Comparison of ENCODE assay signal across 1 worm cellular context in the genomic region with DNA sequence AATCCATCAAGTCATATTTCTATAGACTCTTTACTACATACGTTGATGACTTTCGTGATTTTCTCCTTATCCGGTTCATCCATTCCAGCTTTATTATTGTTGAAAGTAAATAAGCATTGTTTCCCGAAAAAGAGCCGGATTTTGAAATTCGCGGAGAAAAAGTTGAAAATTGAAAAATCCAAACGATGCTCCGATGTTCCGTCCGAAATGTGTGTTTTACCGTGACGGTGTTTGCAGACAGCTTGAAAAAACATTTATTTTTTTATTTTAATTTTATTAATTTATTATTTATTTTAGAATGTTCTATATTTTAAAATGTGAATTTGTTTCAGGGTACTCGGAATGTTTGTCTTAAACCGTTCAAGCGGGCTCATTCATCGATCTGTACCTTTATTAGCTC.
TF ChIP-seq lines count a peak whose summit lies in the region.

A gene (plus strand): TSS at position 333 of the 400 bp plus-strand sequence.

TF ChIP-seq in whole organism, L1 larva, 84 proteins besides CTCF, POLR2A, EP300 and RAD21 (continued from another document):
- no peak for TF ChIP-seq zag-1 (tag; optimal IDR thresholded peaks at IDR 0.05; lab: Kevin White, UChicago)
- TF ChIP-seq pag-3 (tag; optimal IDR thresholded peaks at IDR 0.05; lab: Kevin White, UChicago; ENCODE audit: borderline replicate concordance, insufficient read depth): no peak
- peak; percentile 21 for TF ChIP-seq egl-13 (tag; optimal IDR thresholded peaks at IDR 0.05; lab: Kevin White, UChicago)
- no peak for TF ChIP-seq lir-3 (tag; optimal IDR thresholded peaks at IDR 0.05; lab: Kevin White, UChicago; ENCODE audit: poor library complexity)
- no peak for TF ChIP-seq vab-15 (tag; optimal IDR thresholded peaks at IDR 0.05; lab: Kevin White, UChicago)
- no peak for TF ChIP-seq sup-37 (GFP tag; optimal IDR thresholded peaks at IDR 0.05; lab: Kevin White, UChicago)
- no peak for TF ChIP-seq nhr-76 (tag; optimal IDR thresholded peaks at IDR 0.05; lab: Kevin White, UChicago)
- TF ChIP-seq pax-3 (tag; optimal IDR thresholded peaks at IDR 0.05; lab: Kevin White, UChicago): no peak
- TF ChIP-seq unc-98 (GFP tag; IDR thresholded peaks at IDR 0.05; lab: Robert Waterston, UW): no peak
- no peak for TF ChIP-seq nhr-84 (tag; optimal IDR thresholded peaks at IDR 0.05; lab: Kevin White, UChicago)
- peak; percentile 49 for TF ChIP-seq fkh-8 (tag; optimal IDR thresholded peaks at IDR 0.05; lab: Kevin White, UChicago)
- TF ChIP-seq ama-1 (optimal IDR thresholded peaks at IDR 0.05; lab: Kevin White, UChicago): no peak
- peak in 1 of 6 experiments; percentile 31 for TF ChIP-seq elt-3 (tag; optimal IDR thresholded peaks at IDR 0.05; lab: Kevin White, UChicago)
- TF ChIP-seq unc-86 (tag; optimal IDR thresholded peaks at IDR 0.05; lab: Kevin White, UChicago): peak; percentile 54
- peak; percentile 45 for TF ChIP-seq nhr-90 (tag; optimal IDR thresholded peaks at IDR 0.05; lab: Kevin White, UChicago; ENCODE audit: poor library complexity)
- no peak for TF ChIP-seq ceh-8 (GFP tag; optimal IDR thresholded peaks at IDR 0.05; lab: Kevin White, UChicago)
- TF ChIP-seq aly-2 (tag; optimal IDR thresholded peaks at IDR 0.05; lab: Kevin White, UChicago): no peak
- no peak for TF ChIP-seq ztf-4 (tag; optimal IDR thresholded peaks at IDR 0.05; lab: Kevin White, UChicago)
- TF ChIP-seq lin-39 (tag; optimal IDR thresholded peaks at IDR 0.05; lab: Kevin White, UChicago): peak; percentile 50
- TF ChIP-seq jun-1 (tag; optimal IDR thresholded peaks at IDR 0.05; lab: Kevin White, UChicago): no peak
- TF ChIP-seq ceh-88 (GFP tag; IDR thresholded peaks at IDR 0.05; lab: Robert Waterston, UW): peak; percentile 12; the same call in 1 of the 2 replicates
- no peak for TF ChIP-seq ets-5 (GFP tag; IDR thresholded peaks at IDR 0.05; lab: Robert Waterston, UW)
- TF ChIP-seq fkh-4 (tag; optimal IDR thresholded peaks at IDR 0.05; lab: Kevin White, UChicago; ENCODE audit: borderline replicate concordance): no peak
- peak; percentile 78 for TF ChIP-seq nhr-71 (tag; optimal IDR thresholded peaks at IDR 0.05; lab: Kevin White, UChicago)
- peak; percentile 74 for TF ChIP-seq skn-1 (tag; optimal IDR thresholded peaks at IDR 0.05; lab: Kevin White, UChicago)
- TF ChIP-seq fos-1 (tag; optimal IDR thresholded peaks at IDR 0.05; lab: Kevin White, UChicago): no peak
- no peak for TF ChIP-seq sox-4 (tag; optimal IDR thresholded peaks at IDR 0.05; lab: Kevin White, UChicago)
- no peak for TF ChIP-seq ces-1 (GFP tag; optimal IDR thresholded peaks at IDR 0.05; lab: Kevin White, UChicago)
- TF ChIP-seq snpc-4 (tag; optimal IDR thresholded peaks at IDR 0.05; lab: Kevin White, UChicago): peak; percentile 47
- TF ChIP-seq rnt-1 (tag; optimal IDR thresholded peaks at IDR 0.05; lab: Kevin White, UChicago): peak; percentile 52
- TF ChIP-seq dpl-1 (GFP tag; optimal IDR thresholded peaks at IDR 0.05; lab: Kevin White, UChicago): peak; percentile 81 to 94 (median 87)
- peak; percentile 87 for TF ChIP-seq F16B12.6 (tag; optimal IDR thresholded peaks at IDR 0.05; lab: Kevin White, UChicago)
- peak; percentile 64 for TF ChIP-seq nhr-20 (tag; optimal IDR thresholded peaks at IDR 0.05; lab: Kevin White, UChicago)
- TF ChIP-seq unc-30 (tag; optimal IDR thresholded peaks at IDR 0.05; lab: Kevin White, UChicago): no peak
- TF ChIP-seq mab-9 (GFP tag; IDR thresholded peaks at IDR 0.05; lab: Robert Waterston, UW): no peak
- peak; percentile 72 for TF ChIP-seq xbp-1 (tag; optimal IDR thresholded peaks at IDR 0.05; lab: Kevin White, UChicago)
- TF ChIP-seq C16A3.4 (tag; optimal IDR thresholded peaks at IDR 0.05; lab: Kevin White, UChicago): peak; percentile 69
- no peak for TF ChIP-seq alr-1 (tag; optimal IDR thresholded peaks at IDR 0.05; lab: Kevin White, UChicago; ENCODE audit: borderline replicate concordance)
- peak; percentile 73 for TF ChIP-seq nhr-85 (tag; lab: Kevin White, UChicago)
- no peak for TF ChIP-seq C34B4.2 (tag; optimal IDR thresholded peaks at IDR 0.05; lab: Kevin White, UChicago)
- no peak for TF ChIP-seq tlp-1 (tag; optimal IDR thresholded peaks at IDR 0.05; lab: Kevin White, UChicago)
- TF ChIP-seq lin-13 (GFP tag; optimal IDR thresholded peaks at IDR 0.05; lab: Kevin White, UChicago): no peak
- no peak for TF ChIP-seq hpl-2 (GFP tag; optimal IDR thresholded peaks at IDR 0.05; lab: Kevin White, UChicago)
- peak; percentile 91 for TF ChIP-seq mep-1 (tag; optimal IDR thresholded peaks at IDR 0.05; lab: Kevin White, UChicago)
- no peak for TF ChIP-seq elt-2 (tag; optimal IDR thresholded peaks at IDR 0.05; lab: Kevin White, UChicago)
- no peak for TF ChIP-seq hlh-4 (tag; optimal IDR thresholded peaks at IDR 0.05; lab: Kevin White, UChicago)
- TF ChIP-seq efl-1 (optimal IDR thresholded peaks at IDR 0.05; lab: Kevin White, UChicago): peak; percentile 32 to 87
- peak; percentile 90 to 98 for TF ChIP-seq efl-1 (GFP tag; optimal IDR thresholded peaks at IDR 0.05 in 1 of 2; lab: Kevin White, UChicago)
- peak; percentile 72 for TF ChIP-seq nhr-47 (tag; optimal IDR thresholded peaks at IDR 0.05; lab: Kevin White, UChicago)
- TF ChIP-seq mef-2 (tag; optimal IDR thresholded peaks at IDR 0.05; lab: Kevin White, UChicago): no peak
- peak; percentile 3 for TF ChIP-seq fkh-10 (GFP tag; optimal IDR thresholded peaks at IDR 0.05; lab: Kevin White, UChicago)
- no peak for TF ChIP-seq zip-4 (GFP tag; optimal IDR thresholded peaks at IDR 0.05; lab: Kevin White, UChicago)
- no peak for TF ChIP-seq efl-3 (GFP tag; optimal IDR thresholded peaks at IDR 0.05; lab: Kevin White, UChicago)
TF ChIP-seq in whole organism, L1 larva: peak in this region for 36.
